Fruit fly (Drosophila melanogaster) whole organism, wandering third instar larva: ENCODE data around the gene Akap200.

Source experiments
- Abd-B ChIP-seq: fragments of >200 bp; optimal IDR thresholded peaks from 2 replicates; lab custom pipeline; 2017; ENCODE audit warnings: missing biosample characterization, missing genetic modification characterization
- CG32264 ChIP-seq: fragments of 200-800 bp; sonication (Bioruptor generic); optimal IDR thresholded peaks from 2 replicates; lab custom pipeline; 2016; ENCODE audit warnings: missing biosample characterization, missing genetic modification characterization
- CG9705 ChIP-seq: fragments of 200-800 bp; sonication (Bioruptor generic); optimal IDR thresholded peaks from 2 replicates; lab custom pipeline; 2018; ENCODE audit warnings: missing biosample characterization, mild to moderate bottlenecking, missing genetic modification characterization
- CrebA ChIP-seq: fragments of 200-800 bp; sonication (Bioruptor generic); optimal IDR thresholded peaks from 2 replicates; lab custom pipeline; 2016; ENCODE audit warnings: missing biosample characterization, mild to moderate bottlenecking, missing genetic modification characterization, borderline replicate concordance
- Dfd ChIP-seq: fragments of >200 bp; optimal IDR thresholded peaks from 2 replicates; lab custom pipeline; 2017; ENCODE audit warnings: missing biosample characterization, missing genetic modification characterization
- Dif ChIP-seq: fragments of 200-275, 200-300 bp; sonication (Bioruptor generic); optimal IDR thresholded peaks from 2 replicates; lab custom pipeline; 2018; ENCODE audit warnings: missing biosample characterization, missing genetic modification characterization; ENCODE audit not compliant: partially characterized antibody
- GATAd ChIP-seq: sonication (Bioruptor generic); optimal IDR thresholded peaks from 2 replicates; lab custom pipeline; 2016; ENCODE audit warnings: missing biosample characterization, missing genetic modification characterization
- HLH106 ChIP-seq: fragments of 200-800 bp; optimal IDR thresholded peaks from 3 replicates; lab custom pipeline; 2019; ENCODE audit warnings: missing biosample characterization, mild to moderate bottlenecking, missing genetic modification characterization, moderate library complexity
- Hnf4 ChIP-seq: fragments of 200-800 bp; sonication (Bioruptor generic); optimal IDR thresholded peaks from 2 replicates; lab custom pipeline; 2016; ENCODE audit warnings: missing biosample characterization, mild to moderate bottlenecking, missing genetic modification characterization
- Hr78 ChIP-seq: fragments of >200 bp; optimal IDR thresholded peaks from 2 replicates; lab custom pipeline; 2017; ENCODE audit warnings: missing biosample characterization, missing genetic modification characterization
- Hr83 ChIP-seq: fragments of 200-300 bp; sonication (Bioruptor generic); optimal IDR thresholded peaks from 2 replicates; lab custom pipeline; 2016; ENCODE audit warnings: missing biosample characterization, mild to moderate bottlenecking, missing genetic modification characterization, moderate library complexity; ENCODE audit not compliant: poor library complexity, severe bottlenecking
- Jra ChIP-seq: sonication (Bioruptor generic); optimal IDR thresholded peaks from 2 replicates; lab custom pipeline; 2016; ENCODE audit warnings: missing biosample characterization, missing genetic modification characterization
- Mio ChIP-seq: sonication (Bioruptor generic); optimal IDR thresholded peaks from 2 replicates; lab custom pipeline; 2016; ENCODE audit warnings: missing biosample characterization, missing genetic modification characterization
- Myc ChIP-seq: fragments of >200 bp; optimal IDR thresholded peaks from 2 replicates; lab custom pipeline; 2017
- N ChIP-seq: fragments of >200 bp; optimal IDR thresholded peaks from 2 replicates; lab custom pipeline; 2018; ENCODE audit warnings: missing biosample characterization, missing external identifiers, missing genetic modification characterization
- OdsH ChIP-seq: fragments of 200-800 bp; sonication (Bioruptor generic); optimal IDR thresholded peaks from 2 replicates; lab custom pipeline; 2016; ENCODE audit warnings: missing biosample characterization, mild to moderate bottlenecking, missing genetic modification characterization
- Rel ChIP-seq, 2 experiments: fragments of 200-800 bp; sonication (Bioruptor generic) in 1 of 2; optimal IDR thresholded peaks; 2 replicates in 1 of 2; 3 replicates in 1 of 2; lab custom pipeline; 2016 to 2019; ENCODE audit warnings: mild to moderate bottlenecking in 2 of 2, missing biosample characterization in 2 of 2, missing genetic modification characterization in 2 of 2, moderate library complexity in 1 of 2
- Sp1 ChIP-seq: fragments of 200-800 bp; sonication (Bioruptor generic); optimal IDR thresholded peaks from 3 replicates; lab custom pipeline; 2019; ENCODE audit warnings: missing biosample characterization, mild to moderate bottlenecking, missing genetic modification characterization, moderate library complexity
- Vsx2 ChIP-seq: fragments of 200-300, 225-300 bp; sonication (Bioruptor generic); optimal IDR thresholded peaks from 2 replicates; lab custom pipeline; 2018; ENCODE audit warnings: missing biosample characterization, missing genetic modification characterization; ENCODE audit not compliant: partially characterized antibody
- br ChIP-seq: fragments of 200-800 bp; sonication (Bioruptor generic); optimal IDR thresholded peaks from 2 replicates; lab custom pipeline; 2016; ENCODE audit warnings: missing biosample characterization, missing genetic modification characterization
- brk ChIP-seq: fragments of 200-800 bp; sonication (Bioruptor generic); optimal IDR thresholded peaks from 2 replicates; lab custom pipeline; 2016; ENCODE audit warnings: missing biosample characterization, mild to moderate bottlenecking, missing genetic modification characterization
- dl ChIP-seq, 2 experiments: fragments of 175-275, 200-275 bp in 1 of 2; fragments of 200-275 bp in 1 of 2; sonication (Bioruptor generic); optimal IDR thresholded peaks; lab custom pipeline; 2018; ENCODE audit warnings: mild to moderate bottlenecking in 2 of 2, missing biosample characterization in 2 of 2, missing genetic modification characterization in 2 of 2, moderate library complexity in 2 of 2; ENCODE audit not compliant: partially characterized antibody in 2 of 2, insufficient read depth in 1 of 2
- dmrt93B ChIP-seq: fragments of 200-800 bp; sonication (Bioruptor generic); optimal IDR thresholded peaks from 2 replicates; lab custom pipeline; 2018; ENCODE audit warnings: missing biosample characterization, mild to moderate bottlenecking, missing genetic modification characterization
- dsf ChIP-seq: sonication (Bioruptor generic); optimal IDR thresholded peaks from 2 replicates; lab custom pipeline; 2016; ENCODE audit warnings: missing biosample characterization, missing genetic modification characterization, borderline replicate concordance
- ey ChIP-seq: fragments of 200-800 bp; sonication (Bioruptor generic); optimal IDR thresholded peaks from 2 replicates; lab custom pipeline; 2016; ENCODE audit warnings: missing biosample characterization, missing genetic modification characterization
- foxo ChIP-seq, 2 experiments: fragments of 200-800 bp; sonication (Bioruptor generic); optimal IDR thresholded peaks; 2 replicates in 1 of 2; 3 replicates in 1 of 2; lab custom pipeline; 2016 to 2017; ENCODE audit warnings: missing biosample characterization in 2 of 2, missing genetic modification characterization in 2 of 2
- fru ChIP-seq: fragments of 200-800 bp; sonication (Bioruptor generic); optimal IDR thresholded peaks from 3 replicates; lab custom pipeline; 2016; ENCODE audit warnings: missing biosample characterization, mild to moderate bottlenecking, missing genetic modification characterization
- h ChIP-seq: fragments of 200-800 bp; sonication (Bioruptor generic); optimal IDR thresholded peaks from 3 replicates; lab custom pipeline; 2016; ENCODE audit warnings: missing biosample characterization, mild to moderate bottlenecking, missing genetic modification characterization
- jim ChIP-seq: fragments of 175-275, 200-325 bp; sonication (Bioruptor generic); optimal IDR thresholded peaks from 2 replicates; lab custom pipeline; 2016; ENCODE audit warnings: missing biosample characterization, mild to moderate bottlenecking, missing genetic modification characterization
- lola ChIP-seq: fragments of >200 bp; optimal IDR thresholded peaks from 2 replicates; lab custom pipeline; 2017; ENCODE audit warnings: missing biosample characterization, missing genetic modification characterization
- pan ChIP-seq: fragments of >200 bp; optimal IDR thresholded peaks from 2 replicates; lab custom pipeline; 2017
- psq ChIP-seq: fragments of 200-800 bp; sonication (Bioruptor generic); optimal IDR thresholded peaks from 3 replicates; lab custom pipeline; 2017; ENCODE audit warnings: missing biosample characterization, mild to moderate bottlenecking, missing genetic modification characterization, moderate library complexity
- rgr ChIP-seq: fragments of 200-800 bp; sonication (Bioruptor generic); optimal IDR thresholded peaks from 3 replicates; lab custom pipeline; 2016; ENCODE audit warnings: missing biosample characterization, mild to moderate bottlenecking, missing genetic modification characterization
- sage ChIP-seq: fragments of 200-800 bp; sonication (Bioruptor generic); optimal IDR thresholded peaks from 2 replicates; lab custom pipeline; 2016; ENCODE audit warnings: missing biosample characterization, mild to moderate bottlenecking, missing genetic modification characterization
- sv ChIP-seq: fragments of 200-800 bp; sonication (Bioruptor generic); optimal IDR thresholded peaks from 3 replicates; lab custom pipeline; 2016; ENCODE audit warnings: missing biosample characterization, missing genetic modification characterization
- tai ChIP-seq: sonication (Bioruptor generic); optimal IDR thresholded peaks from 2 replicates; lab custom pipeline; 2016; ENCODE audit warnings: missing biosample characterization, missing genetic modification characterization
- usp ChIP-seq: fragments of >200 bp; optimal IDR thresholded peaks from 2 replicates; lab custom pipeline; 2017; ENCODE audit warnings: missing biosample characterization, missing genetic modification characterization
- woc ChIP-seq: sonication (Bioruptor generic); optimal IDR thresholded peaks from 2 replicates; lab custom pipeline; 2016; ENCODE audit warnings: missing biosample characterization, mild to moderate bottlenecking, missing genetic modification characterization

The Akap200 gene

dm6 chr2L:8461782-8462453 is 46.4 kb downstream of the Akap200 start (continued):
- TF ChIP-seq sage (no peak), rgr (peak; percentile 39), tai (GFP tag; lab: Kevin White, UChicago) (no peak), sv (GFP tag; lab: Kevin White, UChicago) (no peak), GATAd (GFP tag; lab: Kevin White, UChicago) (no peak), br (peak; percentile 16), dsf (GFP tag; lab: Kevin White, UChicago) (no peak), dmrt93B (GFP tag; lab: Kevin White, UChicago) (no peak), jim (GFP tag; lab: Kevin White, UChicago) (no peak), usp (GFP tag; lab: Kevin White, UChicago) (no peak), Rel (GFP tag; optimal IDR thresholded peaks at IDR 0.05; lab: Kevin White, UChicago) (no peak), Rel (tag; optimal IDR thresholded peaks at IDR 0.05; lab: Kevin White, UChicago) (no peak), CG32264 (GFP tag; lab: Kevin White, UChicago) (no peak), Mio (GFP tag; lab: Kevin White, UChicago) (no peak)

- TF ChIP-seq Vsx2 (GFP tag; lab: Kevin White, UChicago), result no peak
- TF ChIP-seq Hnf4 (GFP tag; lab: Kevin White, UChicago), result peak; percentile 56
- TF ChIP-seq dsf (GFP tag; lab: Kevin White, UChicago), result no peak
- TF ChIP-seq Rel (GFP tag; optimal IDR thresholded peaks at IDR 0.05; lab: Kevin White, UChicago), result no peak
- TF ChIP-seq Rel (tag; optimal IDR thresholded peaks at IDR 0.05; lab: Kevin White, UChicago), result no peak
- TF ChIP-seq jim (GFP tag; lab: Kevin White, UChicago), result no peak
- peak; percentile 70 for TF ChIP-seq woc (GFP tag; lab: Kevin White, UChicago)
- TF ChIP-seq fru, result peak; percentile 82
- TF ChIP-seq OdsH (GFP tag; lab: Kevin White, UChicago), result peak; percentile 79
- TF ChIP-seq Hr78 (GFP tag; lab: Kevin White, UChicago), result no peak
- TF ChIP-seq tai (GFP tag; lab: Kevin White, UChicago), result peak; percentile 71
- no peak for TF ChIP-seq pan (lab: Kevin White, UChicago)
- TF ChIP-seq foxo (GFP tag; optimal IDR thresholded peaks at IDR 0.05; lab: Kevin White, UChicago), result peak in 1 of 2 experiments; percentile 83
- TF ChIP-seq CG32264 (GFP tag; lab: Kevin White, UChicago), result peak; percentile 53
- peak; percentile 58 for TF ChIP-seq brk (GFP tag; lab: Kevin White, UChicago)
- no peak for TF ChIP-seq usp (GFP tag; lab: Kevin White, UChicago)
- no peak for TF ChIP-seq Mio (GFP tag; lab: Kevin White, UChicago)
- no peak for TF ChIP-seq Dfd
- TF ChIP-seq Myc (lab: Kevin White, UChicago), result no peak
- TF ChIP-seq psq (GFP tag; lab: Kevin White, UChicago), result peak; percentile 72
- TF ChIP-seq h, result peak; percentile 89
- TF ChIP-seq N (GFP tag; lab: Kevin White, UChicago), result no peak
- TF ChIP-seq HLH106 (tag; lab: Kevin White, UChicago), result peak; percentile 69
- no peak for TF ChIP-seq Jra (GFP tag; lab: Kevin White, UChicago)
- TF ChIP-seq dl (GFP tag; optimal IDR thresholded peaks at IDR 0.05; lab: Kevin White, UChicago; ENCODE audit: insufficient read depth in 1 of 2, partially characterized antibody in 2 of 2), result no peak
- TF ChIP-seq Abd-B (GFP tag; lab: Kevin White, UChicago), result no peak
- TF ChIP-seq dmrt93B (GFP tag; lab: Kevin White, UChicago), result peak; percentile 52
- no peak for TF ChIP-seq Dif (GFP tag; lab: Kevin White, UChicago)
- TF ChIP-seq CrebA (GFP tag; lab: Kevin White, UChicago), result no peak
- TF ChIP-seq Hr83 (GFP tag; lab: Kevin White, UChicago), result no peak
- TF ChIP-seq sv (GFP tag; lab: Kevin White, UChicago), result peak; percentile 71
- TF ChIP-seq Sp1, result peak; percentile 72
- TF ChIP-seq sage, result peak; percentile 69
- TF ChIP-seq lola, result no peak
- peak; percentile 77 for TF ChIP-seq br
- no peak for TF ChIP-seq GATAd (GFP tag; lab: Kevin White, UChicago)
- TF ChIP-seq CG9705 (GFP tag; lab: Kevin White, UChicago), result peak; percentile 1
- TF ChIP-seq ey (GFP tag; lab: Kevin White, UChicago), result peak; percentile 80
- TF ChIP-seq rgr, result peak; percentile 76
Measured at dm6 chr2L:8463144-8464106, 47.9 kb downstream of the Akap200 start, which contains the start of gene Agpat2. Agpat2 (minus strand) TSS chr2L:8463994.
